Worm (Caenorhabditis elegans) whole organism, L3 larva: ENCODE results near the gene W04E12.7.
"Not testable (repeated sequence)": the region's sequence is repeated elsewhere in the genome, so short reads cannot be mapped to it uniquely, and the experiment has no call there.

Experiments
- ceh-16 ChIP-seq: sonication (generic microtip); optimal IDR thresholded peaks from 2 replicates; lab custom pipeline; 2017; ENCODE audit warnings: missing biosample characterization, missing genetic modification characterization
- ceh-28 ChIP-seq: fragments of 150-350 bp; optimal IDR thresholded peaks from 2 replicates; lab custom pipeline; 2014; ENCODE audit warnings: missing biosample characterization, missing genetic modification reagents, missing genetic modification characterization
- egl-27 ChIP-seq: sonication (generic microtip); optimal IDR thresholded peaks from 4 replicates; lab custom pipeline; 2017; ENCODE audit warnings: missing biosample characterization, missing genetic modification reagents, missing genetic modification characterization
- elt-2 ChIP-seq: sonication (generic microtip); optimal IDR thresholded peaks from 2 replicates; lab custom pipeline; 2016; ENCODE audit warnings: missing genetic modification reagents, mild to moderate bottlenecking, missing genetic modification characterization, missing compliant biosample characterization
- eor-1 ChIP-seq, 2 experiments: fragments of 150-350 bp; optimal IDR thresholded peaks; 2 replicates each; lab custom pipeline; 2014 to 2018; ENCODE audit warnings: missing biosample characterization in 2 of 2, missing genetic modification characterization in 2 of 2
- fos-1 ChIP-seq: fragments of 150-350 bp; optimal IDR thresholded peaks from 2 replicates; lab custom pipeline; 2014; ENCODE audit warnings: missing biosample characterization, missing genetic modification characterization
- nfya-1 ChIP-seq: sonication (generic microtip); optimal IDR thresholded peaks from 2 replicates; lab custom pipeline; 2017; ENCODE audit warnings: missing genetic modification characterization, mild to moderate bottlenecking, missing compliant biosample characterization, antibody characterized with exemption, moderate library complexity; ENCODE audit not compliant: insufficient read depth
- nhr-12 ChIP-seq: fragments of 150-350 bp; optimal IDR thresholded peaks from 2 replicates; lab custom pipeline; 2014; ENCODE audit warnings: missing biosample characterization, missing genetic modification characterization
- nhr-43 ChIP-seq: sonication (generic microtip); optimal IDR thresholded peaks from 2 replicates; lab custom pipeline; 2016; ENCODE audit warnings: mild to moderate bottlenecking, missing genetic modification characterization, missing compliant biosample characterization; ENCODE audit not compliant: poor library complexity, severe bottlenecking
- nhr-67 ChIP-seq: fragments of 150-350 bp; optimal IDR thresholded peaks from 2 replicates; lab custom pipeline; 2014; ENCODE audit warnings: missing biosample characterization, missing genetic modification characterization
- nhr-76 ChIP-seq: fragments of 150-350 bp; sonication (generic microtip); optimal IDR thresholded peaks from 5 replicates; lab custom pipeline; 2014; ENCODE audit warnings: missing biosample characterization, missing genetic modification characterization
- pha-4 ChIP-seq: fragments of 150-350 bp; optimal IDR thresholded peaks from 2 replicates; lab custom pipeline; 2014; ENCODE audit warnings: missing biosample characterization, missing genetic modification reagents, missing genetic modification characterization
- pqm-1 ChIP-seq: fragments of 150-350 bp; optimal IDR thresholded peaks from 2 replicates; lab custom pipeline; 2017; ENCODE audit warnings: missing biosample characterization, missing genetic modification characterization, inconsistent platforms
- tbx-2 ChIP-seq: sonication (generic microtip); optimal IDR thresholded peaks from 2 replicates; lab custom pipeline; 2016; ENCODE audit warnings: mild to moderate bottlenecking, missing genetic modification characterization, missing compliant biosample characterization
- unc-39 ChIP-seq: sonication (generic microtip); optimal IDR thresholded peaks from 4 replicates; lab custom pipeline; 2017; ENCODE audit warnings: missing biosample characterization, missing genetic modification characterization

The W04E12.7 gene

DNA sequence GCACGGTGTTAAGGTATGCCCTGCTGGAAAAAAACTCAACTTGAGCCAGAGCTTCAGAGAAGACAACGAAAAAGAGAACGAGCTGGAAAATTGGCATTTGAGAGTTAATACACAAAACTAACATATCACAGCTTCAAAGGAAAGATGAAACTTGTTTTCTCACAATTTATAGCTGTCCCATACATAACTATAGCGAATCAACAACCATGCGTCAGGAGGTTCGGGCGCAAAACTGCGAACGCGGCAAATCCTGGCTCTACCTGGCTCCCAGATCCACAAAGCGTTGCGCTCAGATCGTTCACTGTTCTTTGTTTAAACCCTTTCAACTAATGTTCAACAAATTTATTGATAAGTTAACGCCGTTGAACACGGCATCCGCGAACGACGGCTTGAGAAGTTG is 25.7 kb downstream of the W04E12.7 start, which contains the start of gene Y43F8C.23:
Gene Y43F8C.23, minus strand, starts transcription at position 101 of the 400 bp plus-strand sequence.
- TF ChIP-seq nhr-67, fos-1, ceh-16 (tag; lab: Kevin White, UChicago): not testable (repeated sequence)

DNA sequence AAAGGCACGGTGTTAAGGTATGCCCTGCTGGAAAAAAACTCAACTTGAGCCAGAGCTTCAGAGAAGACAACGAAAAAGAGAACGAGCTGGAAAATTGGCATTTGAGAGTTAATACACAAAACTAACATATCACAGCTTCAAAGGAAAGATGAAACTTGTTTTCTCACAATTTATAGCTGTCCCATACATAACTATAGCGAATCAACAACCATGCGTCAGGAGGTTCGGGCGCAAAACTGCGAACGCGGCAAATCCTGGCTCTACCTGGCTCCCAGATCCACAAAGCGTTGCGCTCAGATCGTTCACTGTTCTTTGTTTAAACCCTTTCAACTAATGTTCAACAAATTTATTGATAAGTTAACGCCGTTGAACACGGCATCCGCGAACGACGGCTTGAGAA is 26.8 kb downstream of the W04E12.7 start, which contains the start of gene Y43F8C.15:
Gene Y43F8C.15, minus strand, starts transcription at position 101 of the 400 bp plus-strand sequence.
- TF ChIP-seq ceh-16 (tag; lab: Kevin White, UChicago); nhr-12; eor-1 (tag; optimal IDR thresholded peaks at IDR 0.05; lab: Kevin White, UChicago): not testable (repeated sequence)

DNA sequence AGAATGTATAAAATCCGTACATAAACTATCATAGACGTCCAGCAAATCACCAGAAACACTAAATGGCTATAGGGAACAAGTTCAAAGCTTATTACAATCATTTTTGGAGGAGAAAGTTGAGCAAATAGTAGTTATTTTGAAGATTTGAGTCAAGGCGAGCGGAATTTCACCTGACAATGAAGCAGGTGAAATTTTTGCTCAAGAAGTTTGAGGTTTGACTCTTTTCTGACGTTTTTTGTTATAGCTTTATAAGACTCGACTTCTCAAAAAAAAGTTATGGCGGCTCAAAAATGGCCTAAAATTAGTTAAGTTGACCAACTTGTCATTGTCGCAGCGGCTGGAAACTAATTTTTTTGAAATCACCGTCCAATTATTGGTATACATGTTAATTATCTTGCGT is 28.5 kb downstream of the W04E12.7 start, which contains the start of gene srv-3:
Gene srv-3, minus strand, starts transcription at position 101 of the 400 bp plus-strand sequence.
- no peak for TF ChIP-seq unc-39 (tag; lab: Kevin White, UChicago)
- no peak for TF ChIP-seq nhr-43 (tag; lab: Kevin White, UChicago)
- TF ChIP-seq ceh-28, result no peak
- no peak for TF ChIP-seq nhr-76 (tag; lab: Kevin White, UChicago)
- TF ChIP-seq, all 47 proteins: peak for 0

DNA sequence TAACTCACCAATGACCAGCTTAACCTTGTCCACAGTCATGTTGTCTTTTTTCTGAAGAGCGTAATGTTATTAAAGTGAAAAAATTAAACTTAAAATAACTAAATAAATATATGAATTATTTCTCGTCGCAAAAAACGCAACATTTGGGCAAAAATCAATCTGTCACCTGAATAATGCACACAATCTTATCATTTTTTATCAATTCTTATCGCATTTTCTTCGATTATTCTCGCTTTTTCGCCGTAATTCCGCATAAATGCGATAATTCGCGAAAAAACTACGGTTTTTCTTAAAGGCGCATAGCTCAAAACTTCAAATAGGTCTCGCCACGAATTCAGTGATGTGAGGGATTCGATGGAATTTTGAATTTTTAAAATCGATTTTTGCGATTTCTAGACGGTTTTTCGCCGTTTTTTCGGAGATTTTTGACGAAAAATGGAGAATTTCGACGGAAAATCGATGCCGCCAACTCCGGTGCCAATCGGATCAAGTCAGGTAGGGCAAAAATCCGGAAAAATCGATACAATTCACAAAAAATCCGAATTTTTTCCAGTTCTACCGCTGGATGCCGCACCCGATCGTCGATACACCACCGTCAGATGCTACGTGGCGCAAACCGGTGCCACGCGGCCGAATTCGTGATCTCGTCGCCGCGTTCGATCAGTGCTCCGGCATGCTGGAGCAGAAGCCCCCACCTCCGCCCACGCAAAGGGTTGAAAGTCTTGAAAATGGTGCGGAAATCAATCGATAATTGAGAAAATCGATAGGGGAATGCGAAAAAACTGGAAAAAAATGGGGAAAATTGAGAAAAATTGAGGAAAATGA is 39.8 kb downstream of the W04E12.7 start, which contains the start of the genes Y43F8C.13 and ani-3:
Gene Y43F8C.13, minus strand, starts transcription at position 51 of the 825 bp plus-strand sequence.
Gene ani-3, plus strand, starts transcription at position 385 of the 825 bp plus-strand sequence.
- peak; percentile 91 for TF ChIP-seq elt-2 (tag; lab: Kevin White, UChicago)
- peak; percentile 81 for TF ChIP-seq pqm-1 (tag; lab: Kevin White, UChicago)
- no peak for TF ChIP-seq nfya-1
- TF ChIP-seq ceh-28, result peak; percentile 43
- peak; percentile 30 for TF ChIP-seq pha-4 (tag; lab: Kevin White, UChicago)

DNA sequence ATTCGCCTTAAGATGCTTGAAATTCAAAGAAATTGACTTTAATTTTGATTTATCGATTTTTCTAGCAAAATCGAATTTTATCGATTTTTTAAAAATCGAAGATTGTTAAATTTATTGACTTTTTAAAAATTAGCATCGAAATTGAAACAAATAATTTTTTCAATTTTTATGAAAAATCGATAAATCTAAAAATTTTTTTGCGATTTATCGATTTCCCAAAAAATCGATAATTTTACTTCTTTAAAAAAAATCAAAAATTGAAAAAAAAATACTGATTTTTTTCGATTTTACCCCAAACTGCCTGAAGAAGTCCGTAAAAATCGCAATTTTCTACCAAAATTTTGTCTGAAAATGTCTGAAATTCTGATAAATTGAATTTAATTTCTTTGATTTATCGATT is 45.4 kb downstream of the W04E12.7 start:
- TF ChIP-seq tbx-2 (tag; lab: Kevin White, UChicago), result no peak
- peak; percentile 81 for TF ChIP-seq ceh-28
- TF ChIP-seq, all 47 proteins: peak for 1

DNA sequence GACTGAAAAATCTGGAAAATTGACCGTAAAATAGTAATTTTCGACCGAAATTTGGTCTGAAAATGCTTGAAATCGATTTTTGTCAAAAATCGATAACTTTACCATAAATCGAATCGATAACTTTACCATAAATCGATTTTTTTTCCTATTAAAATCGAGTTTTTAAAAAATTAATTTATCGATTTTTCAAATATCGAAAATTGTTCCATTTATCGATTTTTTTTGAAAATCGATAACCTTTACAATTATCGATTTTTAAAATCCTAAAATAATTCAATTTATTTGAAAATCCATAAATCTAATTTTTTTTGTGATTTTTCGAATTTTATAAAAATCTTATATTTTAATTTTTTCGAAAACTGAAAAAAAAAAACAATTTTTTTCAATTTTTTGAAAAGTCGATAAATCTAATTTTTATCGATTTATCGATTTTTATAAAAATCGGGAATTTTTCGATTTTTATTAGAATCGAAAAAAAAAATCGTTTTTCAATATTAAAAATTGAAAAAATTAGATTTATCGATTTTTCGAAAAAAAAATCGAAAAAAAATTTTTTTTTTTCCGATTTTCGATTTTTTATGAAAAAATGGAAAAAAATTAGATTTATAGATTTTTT is 46.0 kb downstream of the W04E12.7 start:
- TF ChIP-seq ceh-28 (peak; percentile 95), egl-27 (tag; lab: Kevin White, UChicago) (no peak)
